Worm (Caenorhabditis elegans) whole organism, late embryonic: ENCODE measurements around the gene srw-98.

Experiments used
- ama-1 ChIP-seq: fragments of 150-350 bp; optimal IDR thresholded peaks from 2 replicates; lab custom pipeline; 2014
- ceh-34 ChIP-seq: sonication (generic microtip); optimal IDR thresholded peaks from 2 replicates; lab custom pipeline; 2016; ENCODE audit warnings: mild to moderate bottlenecking, missing genetic modification characterization, missing compliant biosample characterization
- elt-2 ChIP-seq: sonication (generic microtip); optimal IDR thresholded peaks from 2 replicates; lab custom pipeline; 2016; ENCODE audit warnings: missing genetic modification reagents, missing genetic modification characterization, missing compliant biosample characterization
- fkh-10 ChIP-seq: fragments of 150-350 bp; optimal IDR thresholded peaks from 2 replicates; lab custom pipeline; 2014; ENCODE audit warnings: missing biosample characterization, missing genetic modification reagents, missing genetic modification characterization
- hlh-15 ChIP-seq: sonication (generic microtip); optimal IDR thresholded peaks from 2 replicates; lab custom pipeline; 2016; ENCODE audit warnings: missing genetic modification characterization, missing compliant biosample characterization
- pha-4 ChIP-seq: fragments of 150-350 bp; optimal IDR thresholded peaks from 2 replicates; lab custom pipeline; 2018; ENCODE audit warnings: missing biosample characterization, missing genetic modification reagents, missing genetic modification characterization
- sdc-2 ChIP-seq: sonication (generic microtip); optimal IDR thresholded peaks from 2 replicates; lab custom pipeline; 2016; ENCODE audit warnings: missing genotype, missing genetic modification characterization, missing compliant biosample characterization
- sox-4 ChIP-seq: sonication (generic microtip); optimal IDR thresholded peaks from 2 replicates; lab custom pipeline; 2017; ENCODE audit warnings: mild to moderate bottlenecking, missing genetic modification characterization, inconsistent platforms, missing compliant biosample characterization

DNA sequence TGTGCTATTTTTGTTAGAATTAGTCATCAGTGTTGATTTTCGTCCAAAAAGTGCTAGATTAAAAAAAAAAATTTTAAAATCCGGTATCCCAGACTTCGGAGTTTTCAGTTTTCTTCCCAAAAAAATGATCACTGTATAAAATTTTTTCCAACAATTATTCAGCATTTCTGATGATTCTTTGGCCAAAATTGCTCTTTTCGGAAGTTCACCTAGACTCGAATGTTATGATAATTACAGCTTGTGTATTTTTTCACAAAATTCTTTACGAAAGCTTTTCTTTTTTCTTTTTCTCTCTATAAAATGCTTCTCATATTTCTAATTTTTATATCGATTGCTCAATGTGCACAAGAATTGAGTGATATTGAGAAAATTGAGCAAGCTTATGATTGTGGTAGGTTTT lies 46.4 kb downstream of the srw-98 start, which contains the start of gene irld-17:
- no peak for TF ChIP-seq ama-1
- TF ChIP-seq fkh-10 = no peak
- TF ChIP-seq pha-4 (tag; lab: Kevin White, UChicago) = no peak
- TF ChIP-seq hlh-15 (tag; lab: Kevin White, UChicago) = no peak
- TF ChIP-seq elt-2 (tag; lab: Kevin White, UChicago) = no peak
- no peak for TF ChIP-seq ceh-34 (tag; lab: Kevin White, UChicago)
- TF ChIP-seq sdc-2 (tag; lab: Kevin White, UChicago) = no peak
- no peak for TF ChIP-seq sox-4 (tag; lab: Kevin White, UChicago)
